Fruit fly (Drosophila melanogaster) whole organism, embryonic: ENCODE measurements around the gene Nsun5.

Experiments
- Atf-2 ChIP-seq: fragments of 200-800 bp; sonication (Bioruptor generic); optimal IDR thresholded peaks from 2 replicates; lab custom pipeline; 2016; ENCODE audit warnings: missing biosample characterization, missing genetic modification characterization
- B-H2 ChIP-seq: fragments of 200-800 bp; sonication (Bioruptor generic); optimal IDR thresholded peaks from 2 replicates; lab custom pipeline; 2018; ENCODE audit warnings: missing biosample characterization, mild to moderate bottlenecking, missing genetic modification characterization
- Bgb ChIP-seq: fragments of 200-800 bp; sonication (Bioruptor generic); IDR thresholded peaks from 2 replicates; pipeline ENCODE4 v1.3.6; 2022; ENCODE audit warnings: missing biosample characterization, missing genetic modification characterization; ENCODE audit not compliant: partially characterized antibody
- CG11093 ChIP-seq: fragments of 200-800 bp; sonication (Bioruptor generic); IDR thresholded peaks from 3 replicates; pipeline ENCODE4 v1.3.6; 2022; ENCODE audit warnings: missing biosample characterization, missing genetic modification characterization
- CG12299 ChIP-seq: fragments of 200-800 bp; sonication (Bioruptor generic); optimal IDR thresholded peaks from 2 replicates; lab custom pipeline; 2018; ENCODE audit warnings: missing biosample characterization, mild to moderate bottlenecking, missing genetic modification characterization
- CG13775 ChIP-seq: fragments of 200-800 bp; sonication (Bioruptor generic); optimal IDR thresholded peaks from 3 replicates; lab custom pipeline; 2017; ENCODE audit warnings: missing biosample characterization, mild to moderate bottlenecking, missing genetic modification characterization
- CG13894 ChIP-seq: fragments of 200-800 bp; sonication (Bioruptor generic); optimal IDR thresholded peaks from 3 replicates; lab custom pipeline; 2018; ENCODE audit warnings: missing biosample characterization, mild to moderate bottlenecking, missing genetic modification characterization, moderate library complexity
- CG15514 ChIP-seq: fragments of 200-800 bp; sonication (Bioruptor generic); optimal IDR thresholded peaks from 3 replicates; lab custom pipeline; 2017; ENCODE audit warnings: missing biosample characterization, missing genetic modification characterization, mild to moderate bottlenecking, moderate library complexity, missing genetic modification reagents
- CG15601 ChIP-seq: fragments of 200-800 bp; sonication (Bioruptor generic); optimal IDR thresholded peaks from 3 replicates; lab custom pipeline; 2019; ENCODE audit warnings: missing biosample characterization, mild to moderate bottlenecking, missing genetic modification characterization, moderate library complexity
- CG15696 ChIP-seq: fragments of 200-800 bp; sonication (Bioruptor generic); optimal IDR thresholded peaks from 2 replicates; lab custom pipeline; 2019; ENCODE audit warnings: missing biosample characterization, mild to moderate bottlenecking, missing genetic modification characterization, moderate library complexity
- CG1792 ChIP-seq: fragments of 200-800 bp; sonication (Bioruptor generic); optimal IDR thresholded peaks from 2 replicates; lab custom pipeline; 2016; ENCODE audit warnings: missing biosample characterization, missing genetic modification characterization
- CG2129 ChIP-seq: fragments of 200-800 bp; sonication (Bioruptor generic); IDR thresholded peaks from 2 replicates; pipeline ENCODE4 v1.3.6; 2022; ENCODE audit warnings: missing biosample characterization, missing genetic modification characterization; ENCODE audit not compliant: partially characterized antibody
- CG3281 ChIP-seq: fragments of 200-800 bp; sonication (Bioruptor generic); optimal IDR thresholded peaks from 3 replicates; lab custom pipeline; 2017; ENCODE audit warnings: missing biosample characterization, mild to moderate bottlenecking, missing genetic modification characterization
- CG7357 ChIP-seq: fragments of 200-800 bp; sonication (Bioruptor generic); IDR thresholded peaks from 3 replicates; pipeline ENCODE4 v1.3.6; 2022; ENCODE audit warnings: missing biosample characterization, missing genetic modification characterization
- CG7928 ChIP-seq: fragments of 200-800 bp; sonication (Bioruptor generic); optimal IDR thresholded peaks from 2 replicates; lab custom pipeline; 2017; ENCODE audit warnings: missing biosample characterization, mild to moderate bottlenecking, missing genetic modification characterization
- CG7963 ChIP-seq: fragments of 200-800 bp; sonication (Bioruptor generic); IDR thresholded peaks from 3 replicates; pipeline ENCODE4 v1.3.6; 2022; ENCODE audit warnings: missing biosample characterization, missing genetic modification characterization; ENCODE audit not compliant: partially characterized antibody
- CG8388 ChIP-seq: fragments of 200-800 bp; sonication (Bioruptor generic); optimal IDR thresholded peaks from 2 replicates; lab custom pipeline; 2019; ENCODE audit warnings: missing biosample characterization, mild to moderate bottlenecking, missing genetic modification characterization, moderate library complexity
- CG8478 ChIP-seq: fragments of >200 bp; optimal IDR thresholded peaks from 2 replicates; lab custom pipeline; 2018
- CG9797 ChIP-seq: fragments of 200-800 bp; sonication (Bioruptor generic); optimal IDR thresholded peaks from 3 replicates; lab custom pipeline; 2018; ENCODE audit warnings: missing biosample characterization, mild to moderate bottlenecking, missing genetic modification characterization
- CTCF ChIP-seq: fragments of 200-800 bp; sonication (Bioruptor generic); optimal IDR thresholded peaks from 2 replicates; lab custom pipeline; 2017; ENCODE audit warnings: missing biosample characterization, mild to moderate bottlenecking, missing genetic modification characterization, moderate library complexity
- Dek ChIP-seq: fragments of 200-800 bp; sonication (Bioruptor generic); optimal IDR thresholded peaks from 3 replicates; lab custom pipeline; 2019; ENCODE audit warnings: missing biosample characterization, mild to moderate bottlenecking, missing genetic modification characterization, moderate library complexity
- Drgx ChIP-seq: fragments of 200-800 bp; sonication (Bioruptor generic); IDR thresholded peaks from 2 replicates; pipeline ENCODE4 v1.3.6; 2022; ENCODE audit warnings: missing biosample characterization, missing genetic modification characterization
- Ets97D ChIP-seq: fragments of 200-800 bp; sonication (Bioruptor generic); optimal IDR thresholded peaks from 3 replicates; lab custom pipeline; 2016; ENCODE audit warnings: missing biosample characterization, missing genetic modification characterization
- Hey ChIP-seq: fragments of 200-800 bp; sonication (Bioruptor generic); optimal IDR thresholded peaks from 3 replicates; lab custom pipeline; 2018; ENCODE audit warnings: missing biosample characterization, mild to moderate bottlenecking, missing genetic modification characterization
- Hmx ChIP-seq: fragments of 200-800 bp; sonication (Bioruptor generic); optimal IDR thresholded peaks from 2 replicates; lab custom pipeline; 2016; ENCODE audit warnings: missing biosample characterization, missing genetic modification characterization
- Hr3 ChIP-seq: fragments of 200-800 bp; sonication (Bioruptor generic); optimal IDR thresholded peaks from 3 replicates; lab custom pipeline; 2016; ENCODE audit warnings: missing biosample characterization, missing genetic modification characterization
- Lhr ChIP-seq: fragments of 200-800 bp; sonication (Bioruptor generic); optimal IDR thresholded peaks from 3 replicates; lab custom pipeline; 2017; ENCODE audit warnings: mild to moderate bottlenecking, missing biosample characterization, missing genetic modification reagents, missing genetic modification characterization
- NFAT ChIP-seq: fragments of 200-800 bp; sonication (Bioruptor generic); IDR thresholded peaks from 2 replicates; pipeline ENCODE4 v1.3.6; 2022; ENCODE audit warnings: missing biosample characterization, missing genetic modification characterization
- Oaz ChIP-seq: fragments of 200-800 bp; sonication (Bioruptor generic); IDR thresholded peaks from 2 replicates; pipeline ENCODE4 v1.3.6; 2022; ENCODE audit warnings: missing biosample characterization, missing genetic modification characterization
- Optix ChIP-seq: fragments of 200-800 bp; sonication (Bioruptor generic); IDR thresholded peaks from 3 replicates; pipeline ENCODE4 v1.3.6; 2022; ENCODE audit warnings: missing biosample characterization, missing genetic modification characterization
- Sry-β ChIP-seq: fragments of 200-800 bp; sonication (Bioruptor generic); optimal IDR thresholded peaks from 2 replicates; lab custom pipeline; 2018; ENCODE audit warnings: missing biosample characterization, mild to moderate bottlenecking, missing genetic modification characterization, moderate library complexity
- Xbp1 ChIP-seq: fragments of 200-800 bp; sonication (Bioruptor generic); optimal IDR thresholded peaks from 3 replicates; lab custom pipeline; 2016; ENCODE audit warnings: missing biosample characterization, mild to moderate bottlenecking, missing genetic modification characterization
- ap ChIP-seq: fragments of 200-800 bp; sonication (Bioruptor generic); IDR thresholded peaks from 2 replicates; pipeline ENCODE4 v1.3.6; 2022; ENCODE audit warnings: missing biosample characterization, missing genetic modification characterization
- en ChIP-seq: fragments of 200-800 bp; sonication (Bioruptor generic); optimal IDR thresholded peaks from 2 replicates; lab custom pipeline; 2016; ENCODE audit warnings: missing biosample characterization, missing genetic modification characterization
- exex ChIP-seq: fragments of 200-800 bp; sonication (Bioruptor generic); optimal IDR thresholded peaks from 4 replicates; lab custom pipeline; 2018; ENCODE audit warnings: missing biosample characterization, mild to moderate bottlenecking, missing genetic modification characterization, moderate library complexity
- h ChIP-seq: fragments of >200 bp; optimal IDR thresholded peaks from 2 replicates; lab custom pipeline; 2017
- ind ChIP-seq: fragments of 200-800 bp; sonication (Bioruptor generic); optimal IDR thresholded peaks from 3 replicates; lab custom pipeline; 2016; ENCODE audit warnings: missing biosample characterization, missing genetic modification characterization
- kay ChIP-seq: fragments of 200-800 bp; sonication (Bioruptor generic); optimal IDR thresholded peaks from 2 replicates; lab custom pipeline; 2016; ENCODE audit warnings: missing biosample characterization, missing genetic modification characterization
- lbe ChIP-seq: fragments of 200-800 bp; sonication (Bioruptor generic); optimal IDR thresholded peaks from 2 replicates; lab custom pipeline; 2016; ENCODE audit warnings: missing biosample characterization, mild to moderate bottlenecking, missing genetic modification characterization
- mam ChIP-seq: fragments of 200-800 bp; sonication (Bioruptor generic); optimal IDR thresholded peaks from 3 replicates; lab custom pipeline; 2016; ENCODE audit warnings: missing biosample characterization, missing genetic modification characterization
- mirr ChIP-seq: fragments of 200-800 bp; sonication (Bioruptor generic); optimal IDR thresholded peaks from 3 replicates; lab custom pipeline; 2018; ENCODE audit warnings: missing biosample characterization, mild to moderate bottlenecking, missing genetic modification characterization
- otp ChIP-seq: fragments of 200-800 bp; sonication (Bioruptor generic); IDR thresholded peaks from 3 replicates; pipeline ENCODE4, ENCODE4 v1.3.6; 2022; ENCODE audit warnings: missing biosample characterization, missing genetic modification characterization
- pb ChIP-seq: fragments of 200-800 bp; sonication (Bioruptor generic); optimal IDR thresholded peaks from 3 replicates; lab custom pipeline; 2016; ENCODE audit warnings: missing biosample characterization, missing genetic modification characterization
- pho ChIP-seq: fragments of 200-800 bp; sonication (Bioruptor generic); optimal IDR thresholded peaks from 2 replicates; lab custom pipeline; 2016; ENCODE audit warnings: missing biosample characterization, missing genetic modification characterization
- repo ChIP-seq: fragments of 200-800 bp; sonication (Bioruptor generic); optimal IDR thresholded peaks from 2 replicates; lab custom pipeline; 2016; ENCODE audit warnings: missing biosample characterization, missing genetic modification characterization
- scrt ChIP-seq: fragments of 200-800 bp; sonication (Bioruptor generic); optimal IDR thresholded peaks from 2 replicates; lab custom pipeline; 2018; ENCODE audit warnings: missing biosample characterization, mild to moderate bottlenecking, missing genetic modification characterization, moderate library complexity
- stc ChIP-seq: fragments of 200-800 bp; sonication (Bioruptor generic); IDR thresholded peaks from 2 replicates; pipeline ENCODE4 v1.3.6; 2022; ENCODE audit warnings: missing biosample characterization, missing genetic modification characterization
- tgo ChIP-seq: fragments of 200-800 bp; sonication (Bioruptor generic); IDR thresholded peaks from 3 replicates; pipeline ENCODE4 v1.3.6; 2022; ENCODE audit warnings: missing biosample characterization, missing genetic modification characterization
- tna ChIP-seq: fragments of 200-800 bp; sonication (Bioruptor generic); IDR thresholded peaks from 2 replicates; pipeline ENCODE4 v1.3.6; 2022; ENCODE audit warnings: missing biosample characterization, missing genetic modification characterization; ENCODE audit not compliant: partially characterized antibody
- toy ChIP-seq: fragments of 200-800 bp; sonication (Bioruptor generic); IDR thresholded peaks from 2 replicates; pipeline ENCODE4 v1.3.6; 2022; ENCODE audit warnings: missing biosample characterization, missing genetic modification characterization
- twi ChIP-seq: fragments of 200-800 bp; optimal IDR thresholded peaks from 2 replicates; lab custom pipeline; 2019; ENCODE audit warnings: missing biosample characterization, mild to moderate bottlenecking, missing genetic modification characterization, moderate library complexity
- usp ChIP-seq: fragments of >200 bp; optimal IDR thresholded peaks from 2 replicates; lab custom pipeline; 2017; ENCODE audit warnings: missing biosample characterization, missing genetic modification characterization

Gene Nsun5

dm6 chr3R:19162135-19162616 lies at the start of gene Nsun5, which contains the start of gene CG42359:
Gene Nsun5 (minus strand): TSS chr3R:19162300.
Gene CG42359 (minus strand): TSS chr3R:19162300.
- TF ChIP-seq Drgx (GFP tag; lab: Robert Waterston, UW) = peak; percentile 76
- TF ChIP-seq CG15696 (tag; lab: Kevin White, UChicago) = peak; percentile 85
- peak; percentile 88 for TF ChIP-seq Lhr (GFP tag; lab: Kevin White, UChicago)
- peak; percentile 88 for TF ChIP-seq mirr (GFP tag; lab: Kevin White, UChicago)
- TF ChIP-seq Hr3 (GFP tag; lab: Kevin White, UChicago) = peak; percentile 89
- peak; percentile 88; the same call in 2 of the 3 replicates for TF ChIP-seq otp (GFP tag; lab: Robert Waterston, UW)
- TF ChIP-seq Bgb (GFP tag; lab: Robert Waterston, UW) = peak; percentile 91
- no peak for TF ChIP-seq h (lab: Kevin White, UChicago)
- peak; percentile 90 for TF ChIP-seq CG2129
- TF ChIP-seq stc = peak; percentile 85
- peak; percentile 79 for TF ChIP-seq ap (GFP tag; lab: Robert Waterston, UW)
- TF ChIP-seq Dek (tag; lab: Kevin White, UChicago) = peak; percentile 83
- TF ChIP-seq CG8388 (GFP tag; lab: Kevin White, UChicago) = peak; percentile 85
- peak; percentile 88 for TF ChIP-seq lbe (GFP tag; lab: Kevin White, UChicago)
- TF ChIP-seq Ets97D = peak; percentile 92
- TF ChIP-seq Sry-β (GFP tag; lab: Kevin White, UChicago) = peak; percentile 35
- peak; percentile 72 for TF ChIP-seq kay (GFP tag; lab: Kevin White, UChicago)
- TF ChIP-seq CG9797 (GFP tag; lab: Kevin White, UChicago) = peak; percentile 88
- TF ChIP-seq tgo = peak; percentile 86
- peak; percentile 88 for TF ChIP-seq CG13775 (GFP tag; lab: Kevin White, UChicago)
- TF ChIP-seq tna (GFP tag; lab: Robert Waterston, UW) = peak; percentile 74
- peak; percentile 87 for TF ChIP-seq CG15601 (tag; lab: Kevin White, UChicago)
- peak; percentile 92 for TF ChIP-seq ind (GFP tag; lab: Kevin White, UChicago)
- TF ChIP-seq twi = peak; percentile 79
- TF ChIP-seq NFAT (GFP tag; lab: Robert Waterston, UW) = peak; percentile 91
- TF ChIP-seq CTCF (GFP tag; lab: Kevin White, UChicago) = peak; percentile 60
- TF ChIP-seq repo (GFP tag; lab: Kevin White, UChicago) = peak; percentile 81
- peak; percentile 84 for TF ChIP-seq CG3281 (GFP tag; lab: Kevin White, UChicago)
- peak; percentile 88 for TF ChIP-seq CG11093 (GFP tag; lab: Robert Waterston, UW)
- TF ChIP-seq Oaz (GFP tag; lab: Robert Waterston, UW) = peak; percentile 62
- peak; percentile 98 for TF ChIP-seq CG7928
- TF ChIP-seq CG1792 (GFP tag; lab: Kevin White, UChicago) = peak; percentile 87
- TF ChIP-seq scrt (GFP tag; lab: Kevin White, UChicago) = peak; percentile 74
- peak; percentile 58; the same call in 1 of the 3 replicates for TF ChIP-seq CG7357 (GFP tag; lab: Robert Waterston, UW)
- TF ChIP-seq pho (GFP tag; lab: Kevin White, UChicago) = peak; percentile 92
- peak; percentile 75 for TF ChIP-seq CG7963 (GFP tag; lab: Robert Waterston, UW)
- TF ChIP-seq en = peak; percentile 60
- peak; percentile 91 for TF ChIP-seq B-H2 (GFP tag; lab: Kevin White, UChicago)
- TF ChIP-seq exex = peak; percentile 73
- TF ChIP-seq pb (GFP tag; lab: Kevin White, UChicago) = peak; percentile 76
- TF ChIP-seq CG13894 (tag; lab: Kevin White, UChicago) = peak; percentile 87
- peak; percentile 88 for TF ChIP-seq Atf-2
- TF ChIP-seq CG15514 (GFP tag; lab: Kevin White, UChicago) = peak; percentile 92
- peak; percentile 48; the same call in 1 of the 2 replicates for TF ChIP-seq toy (GFP tag; lab: Robert Waterston, UW)
- TF ChIP-seq CG12299 (tag; lab: Kevin White, UChicago) = peak; percentile 79
- peak; percentile 56 for TF ChIP-seq Hmx (GFP tag; lab: Kevin White, UChicago)
- TF ChIP-seq Optix = peak; percentile 78
- peak; percentile 72 for TF ChIP-seq Hey
- peak; percentile 94 for TF ChIP-seq Xbp1 (GFP tag; lab: Kevin White, UChicago)
- TF ChIP-seq usp (GFP tag; lab: Kevin White, UChicago) = no peak
- no peak for TF ChIP-seq CG8478 (lab: Kevin White, UChicago)
- TF ChIP-seq mam (GFP tag; lab: Kevin White, UChicago) = peak; percentile 93
